Fruit fly (Drosophila melanogaster) whole organism, embryonic: Measurements from ENCODE around the gene CG16789.

Experiments used
- Aef1 ChIP-seq: fragments of 200-800 bp; sonication (Bioruptor generic); IDR thresholded peaks from 3 replicates; pipeline ENCODE4 v1.3.6; 2022; ENCODE audit warnings: missing biosample characterization, missing genetic modification characterization
- CG10147 ChIP-seq: fragments of 200-800 bp; sonication (Bioruptor generic); optimal IDR thresholded peaks from 2 replicates; lab custom pipeline; 2019; ENCODE audit warnings: missing biosample characterization, mild to moderate bottlenecking, missing genetic modification characterization, moderate library complexity
- CG10209 ChIP-seq: fragments of 200-800 bp; sonication (Bioruptor generic); optimal IDR thresholded peaks from 3 replicates; lab custom pipeline; 2017; ENCODE audit warnings: missing biosample characterization, mild to moderate bottlenecking, missing genetic modification characterization, missing genetic modification reagents
- CG10321 ChIP-seq: fragments of 200-800 bp; sonication (Bioruptor generic); IDR thresholded peaks from 2 replicates; pipeline ENCODE4 v1.3.6; 2022; ENCODE audit warnings: missing biosample characterization, missing genetic modification characterization
- CG11398 ChIP-seq: fragments of 200-800 bp; sonication (Bioruptor generic); optimal IDR thresholded peaks from 2 replicates; lab custom pipeline; 2016; ENCODE audit warnings: missing biosample characterization, missing genetic modification characterization
- CG12236 ChIP-seq: fragments of 200-800 bp; sonication (Bioruptor generic); optimal IDR thresholded peaks from 2 replicates; lab custom pipeline; 2016; ENCODE audit warnings: missing biosample characterization, missing genetic modification characterization
- CG12659 ChIP-seq: fragments of 200-800 bp; sonication (Bioruptor generic); optimal IDR thresholded peaks from 3 replicates; lab custom pipeline; 2017; ENCODE audit warnings: mild to moderate bottlenecking, missing biosample characterization, missing genetic modification reagents, missing genetic modification characterization
- CG14050 ChIP-seq: fragments of 200-800 bp; sonication (Bioruptor generic); IDR thresholded peaks from 3 replicates; pipeline ENCODE4 v1.3.6; 2022; ENCODE audit warnings: missing biosample characterization, missing genetic modification characterization
- CG14441 ChIP-seq: fragments of 200-800 bp; sonication (Bioruptor generic); IDR thresholded peaks from 2 replicates; pipeline ENCODE4 v1.3.6; 2022; ENCODE audit warnings: missing biosample characterization, missing genetic modification characterization
- CG14667 ChIP-seq: fragments of 200-800 bp; sonication (Bioruptor generic); IDR thresholded peaks from 2 replicates; pipeline ENCODE4 v1.3.6; 2022; ENCODE audit warnings: missing biosample characterization, missing genetic modification characterization
- CG15601 ChIP-seq: fragments of 200-800 bp; sonication (Bioruptor generic); optimal IDR thresholded peaks from 3 replicates; lab custom pipeline; 2019; ENCODE audit warnings: missing biosample characterization, mild to moderate bottlenecking, missing genetic modification characterization, moderate library complexity
- CG17186 ChIP-seq: fragments of 200-800 bp; sonication (Bioruptor generic); optimal IDR thresholded peaks from 3 replicates; lab custom pipeline; 2017; ENCODE audit warnings: missing biosample characterization, missing genetic modification reagents, missing genetic modification characterization
- CG17359 ChIP-seq: fragments of 200-800 bp; sonication (Bioruptor generic); optimal IDR thresholded peaks from 3 replicates; lab custom pipeline; 2018; ENCODE audit warnings: missing biosample characterization, mild to moderate bottlenecking, missing genetic modification characterization, moderate library complexity
- CG18262 ChIP-seq: fragments of 200-800 bp; optimal IDR thresholded peaks from 3 replicates; lab custom pipeline; 2019; ENCODE audit warnings: missing biosample characterization, mild to moderate bottlenecking, missing genetic modification characterization, moderate library complexity
- CG2678 ChIP-seq: fragments of 200-800 bp; sonication (Bioruptor generic); optimal IDR thresholded peaks from 3 replicates; lab custom pipeline; 2019; ENCODE audit warnings: missing biosample characterization, mild to moderate bottlenecking, missing genetic modification characterization, moderate library complexity
- CG3281 ChIP-seq: fragments of 200-800 bp; sonication (Bioruptor generic); optimal IDR thresholded peaks from 3 replicates; lab custom pipeline; 2017; ENCODE audit warnings: missing biosample characterization, mild to moderate bottlenecking, missing genetic modification characterization
- CG3847 ChIP-seq: fragments of 200-800 bp; sonication (Bioruptor generic); IDR thresholded peaks from 2 replicates; pipeline ENCODE4 v1.3.6; 2022; ENCODE audit warnings: missing biosample characterization, missing genetic modification characterization
- CG6813 ChIP-seq: fragments of 200-800 bp; sonication (Bioruptor generic); optimal IDR thresholded peaks from 2 replicates; lab custom pipeline; 2017; ENCODE audit warnings: missing biosample characterization, missing genetic modification characterization, mild to moderate bottlenecking, moderate library complexity, missing genetic modification reagents
- CG7928 ChIP-seq: fragments of 200-800 bp; sonication (Bioruptor generic); optimal IDR thresholded peaks from 2 replicates; lab custom pipeline; 2017; ENCODE audit warnings: missing biosample characterization, mild to moderate bottlenecking, missing genetic modification characterization
- CG9609 ChIP-seq: fragments of 200-800 bp; sonication (Bioruptor generic); optimal IDR thresholded peaks from 3 replicates; lab custom pipeline; 2016; ENCODE audit warnings: missing biosample characterization, missing genetic modification characterization
- Camta ChIP-seq: fragments of 200-800 bp; sonication (Bioruptor generic); optimal IDR thresholded peaks from 2 replicates; lab custom pipeline; 2016; ENCODE audit warnings: missing biosample characterization, missing genetic modification characterization
- Dad ChIP-seq: fragments of 200-800 bp; sonication (Bioruptor generic); optimal IDR thresholded peaks from 3 replicates; lab custom pipeline; 2016; ENCODE audit warnings: missing biosample characterization, missing genetic modification characterization
- ERR ChIP-seq: fragments of 200-800 bp; sonication (Bioruptor generic); optimal IDR thresholded peaks from 2 replicates; lab custom pipeline; 2016; ENCODE audit warnings: missing biosample characterization, missing genetic modification characterization
- HmgZ ChIP-seq: fragments of 200-800 bp; sonication (Bioruptor generic); optimal IDR thresholded peaks from 2 replicates; lab custom pipeline; 2018; ENCODE audit warnings: missing biosample characterization, mild to moderate bottlenecking, missing genetic modification characterization
- Hmx ChIP-seq: fragments of 200-800 bp; sonication (Bioruptor generic); optimal IDR thresholded peaks from 2 replicates; lab custom pipeline; 2016; ENCODE audit warnings: missing biosample characterization, missing genetic modification characterization
- Hsf ChIP-seq: fragments of 200-800 bp; sonication (Bioruptor generic); optimal IDR thresholded peaks from 3 replicates; lab custom pipeline; 2016; ENCODE audit warnings: missing biosample characterization, missing genetic modification characterization
- MESR4 ChIP-seq: fragments of 200-800 bp; sonication (Bioruptor generic); optimal IDR thresholded peaks from 2 replicates; lab custom pipeline; 2018; ENCODE audit warnings: missing biosample characterization, mild to moderate bottlenecking, missing genetic modification characterization, moderate library complexity
- Max ChIP-seq: fragments of 200-800 bp; sonication (Bioruptor generic); optimal IDR thresholded peaks from 2 replicates; lab custom pipeline; 2016; ENCODE audit warnings: missing biosample characterization, mild to moderate bottlenecking, missing genetic modification characterization
- Med ChIP-seq: fragments of 200-800 bp; sonication (Bioruptor generic); peaks from one replicate; lab custom pipeline; 2016; ENCODE audit warnings: missing biosample characterization, missing genetic modification characterization, mild to moderate bottlenecking, inconsistent platforms, moderate library complexity
- Nf-YA ChIP-seq: fragments of 200-800 bp; sonication (Bioruptor generic); IDR thresholded peaks from 2 replicates; pipeline ENCODE4 v1.3.6; 2022; ENCODE audit warnings: missing biosample characterization, missing genetic modification characterization
- Poxn ChIP-seq: fragments of 200-800 bp; sonication (Bioruptor generic); IDR thresholded peaks from 2 replicates; pipeline ENCODE4 v1.3.6; 2022; ENCODE audit warnings: missing biosample characterization, missing genetic modification characterization
- Rx ChIP-seq: fragments of 200-800 bp; sonication (Bioruptor generic); IDR thresholded peaks from 2 replicates; pipeline ENCODE4 v1.3.6; 2022; ENCODE audit warnings: missing biosample characterization, missing genetic modification characterization
- Trl ChIP-seq, 3 experiments: fragments of >200 bp in 2 of 3; fragments of 200-800 bp in 1 of 3; sonication (Bioruptor generic) in 1 of 3; optimal IDR thresholded peaks; 2 replicates in 1 of 3; 3 replicates in 2 of 3; lab custom pipeline; 2016 to 2017; ENCODE audit warnings: missing biosample characterization in 1 of 3, missing genetic modification characterization in 1 of 3
- al ChIP-seq: fragments of 200-800 bp; sonication (Bioruptor generic); IDR thresholded peaks from 2 replicates; pipeline ENCODE4 v1.3.6; 2022; ENCODE audit warnings: missing biosample characterization, missing genetic modification characterization
- cad ChIP-seq: fragments of >200 bp; optimal IDR thresholded peaks from 2 replicates; lab custom pipeline; 2017; ENCODE audit warnings: missing biosample characterization, missing genetic modification characterization
- chn ChIP-seq: fragments of 200-800 bp; sonication (Bioruptor generic); optimal IDR thresholded peaks from 2 replicates; lab custom pipeline; 2016; ENCODE audit warnings: missing biosample characterization, missing genetic modification characterization
- grau ChIP-seq: fragments of 200-800 bp; optimal IDR thresholded peaks from 3 replicates; lab custom pipeline; 2019; ENCODE audit warnings: missing biosample characterization, mild to moderate bottlenecking, missing genetic modification characterization, moderate library complexity
- kni ChIP-seq: fragments of 200-800 bp; sonication (Bioruptor generic); optimal IDR thresholded peaks from 3 replicates; lab custom pipeline; 2017; ENCODE audit warnings: mild to moderate bottlenecking, missing biosample characterization, missing genetic modification reagents, missing genetic modification characterization
- lmd ChIP-seq: fragments of 200-800 bp; sonication (Bioruptor generic); IDR thresholded peaks from 2 replicates; pipeline ENCODE4 v1.3.6; 2022; ENCODE audit warnings: missing biosample characterization, missing genetic modification characterization
- nau ChIP-seq: fragments of 200-800 bp; sonication (Bioruptor generic); optimal IDR thresholded peaks from 3 replicates; lab custom pipeline; 2017; ENCODE audit warnings: missing biosample characterization, mild to moderate bottlenecking, missing genetic modification characterization, missing genetic modification reagents
- peb ChIP-seq: fragments of 200-800 bp; sonication (Bioruptor generic); IDR thresholded peaks from 2 replicates; pipeline ENCODE4 v1.3.6; 2022; ENCODE audit warnings: missing biosample characterization, missing genetic modification characterization
- pho ChIP-seq: fragments of 200-800 bp; sonication (Bioruptor generic); optimal IDR thresholded peaks from 2 replicates; lab custom pipeline; 2016; ENCODE audit warnings: missing biosample characterization, missing genetic modification characterization
- pum ChIP-seq: fragments of 200-800 bp; sonication (Bioruptor generic); optimal IDR thresholded peaks from 2 replicates; lab custom pipeline; 2016; ENCODE audit warnings: missing biosample characterization, missing genetic modification characterization
- slbo ChIP-seq: fragments of 200-800 bp; sonication (Bioruptor generic); IDR thresholded peaks from 2 replicates; pipeline ENCODE4 v1.3.6; 2022; ENCODE audit warnings: missing biosample characterization, missing genetic modification characterization
- slou ChIP-seq: fragments of 200-800 bp; sonication (Bioruptor generic); optimal IDR thresholded peaks from 3 replicates; lab custom pipeline; 2016; ENCODE audit warnings: missing biosample characterization, missing genetic modification characterization
- stwl ChIP-seq: fragments of 200-800 bp; sonication (Bioruptor generic); optimal IDR thresholded peaks from 3 replicates; lab custom pipeline; 2018; ENCODE audit warnings: missing biosample characterization, mild to moderate bottlenecking, missing genetic modification characterization, moderate library complexity
- sug ChIP-seq: fragments of 200-800 bp; optimal IDR thresholded peaks from 2 replicates; lab custom pipeline; 2019; ENCODE audit warnings: missing biosample characterization, mild to moderate bottlenecking, missing genetic modification characterization, moderate library complexity
- tin ChIP-seq: fragments of 200-800 bp; sonication (Bioruptor generic); optimal IDR thresholded peaks from 3 replicates; lab custom pipeline; 2016; ENCODE audit warnings: missing biosample characterization, missing genetic modification characterization
- yki ChIP-seq: fragments of >200 bp; optimal IDR thresholded peaks from 3 replicates; lab custom pipeline; 2018
- z ChIP-seq: fragments of 200-800 bp; sonication (Bioruptor generic); IDR thresholded peaks from 3 replicates; pipeline ENCODE4 v1.3.6; 2022; ENCODE audit warnings: missing biosample characterization, missing genetic modification characterization
- zfh1 ChIP-seq: fragments of 200-800 bp; sonication (Bioruptor generic); IDR thresholded peaks from 3 replicates; pipeline ENCODE4 v1.3.6; 2022; ENCODE audit warnings: missing biosample characterization, missing genetic modification characterization

CG16789 gene

DNA sequence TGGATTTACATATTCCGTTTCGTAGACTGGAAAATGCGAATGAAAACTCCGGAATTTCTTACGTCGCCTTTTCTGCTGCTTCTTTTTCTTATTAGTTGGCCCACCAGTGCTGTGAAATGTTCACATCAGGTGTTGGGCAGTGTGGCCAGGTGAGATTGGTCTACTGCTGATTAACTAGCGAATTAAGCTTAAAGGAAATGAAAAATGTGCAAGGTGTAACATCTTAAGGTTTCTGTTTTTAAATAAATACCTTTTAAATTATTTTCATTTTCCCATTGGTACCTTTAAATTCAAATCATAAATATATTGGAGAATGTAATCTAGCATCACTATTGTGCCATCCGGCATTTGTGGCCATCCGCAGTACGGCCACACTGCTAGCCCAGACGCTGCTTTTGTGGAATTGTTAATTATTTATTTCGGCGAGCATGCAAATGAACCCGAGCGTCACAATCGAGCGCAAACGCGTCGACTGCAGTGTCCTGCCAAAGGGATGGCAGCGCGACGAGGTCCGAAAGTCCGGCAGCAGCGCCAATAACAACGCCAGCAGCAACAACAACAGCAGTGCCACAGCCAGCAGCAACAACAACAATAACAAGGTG lies 6.5 kb upstream of the CG16789 start, which contains the start of the genes AP-1mu and MBD-like (continued):
- peak; percentile 67 for TF ChIP-seq CG10209 (GFP tag; lab: Kevin White, UChicago)
- no peak for TF ChIP-seq nau (GFP tag; lab: Kevin White, UChicago)
- TF ChIP-seq CG9609 (GFP tag; lab: Kevin White, UChicago), result peak; percentile 62
- peak; percentile 80 for TF ChIP-seq HmgZ (tag; lab: Kevin White, UChicago)
- TF ChIP-seq pum (GFP tag; lab: Kevin White, UChicago), result peak; percentile 57
- TF ChIP-seq yki (lab: Kevin White, UChicago), result no peak
- TF ChIP-seq Hsf (GFP tag; lab: Kevin White, UChicago), result peak; percentile 77
- TF ChIP-seq pho (GFP tag; lab: Kevin White, UChicago), result peak; percentile 68
- peak; percentile 36 for TF ChIP-seq CG17359
- TF ChIP-seq Dad (GFP tag; lab: Kevin White, UChicago), result peak; percentile 49
- no peak for TF ChIP-seq ERR (GFP tag; lab: Kevin White, UChicago)
- no peak for TF ChIP-seq Trl (optimal IDR thresholded peaks at IDR 0.05; lab: Kevin White, UChicago)
- TF ChIP-seq Trl (GFP tag; optimal IDR thresholded peaks at IDR 0.05; lab: Kevin White, UChicago), result peak; percentile 79
- TF ChIP-seq stwl (tag; lab: Kevin White, UChicago), result peak; percentile 73
- peak; percentile 46 for TF ChIP-seq CG10147 (GFP tag; lab: Kevin White, UChicago)
- TF ChIP-seq Hmx, result peak; percentile 27
- peak; percentile 30 for TF ChIP-seq CG12236 (GFP tag; lab: Kevin White, UChicago)
- TF ChIP-seq Aef1 (GFP tag; lab: Robert Waterston, UW), result peak; percentile 52
- 0 out of 2 replicates have a peak, but pooled peaks have one; percentile 41 for TF ChIP-seq peb
- TF ChIP-seq lmd (GFP tag; lab: Robert Waterston, UW), result peak; percentile 60; the same call in 1 of the 2 replicates
- peak; percentile 70 for TF ChIP-seq sug (tag; lab: Kevin White, UChicago)
- no peak for TF ChIP-seq z (GFP tag; lab: Robert Waterston, UW)
- TF ChIP-seq CG11398 (GFP tag; lab: Kevin White, UChicago), result peak; percentile 34
- TF ChIP-seq Med (GFP tag; lab: Kevin White, UChicago), result peak; percentile 94
- TF ChIP-seq CG12659, result peak; percentile 81
- TF ChIP-seq CG14050 (GFP tag; lab: Robert Waterston, UW), result no peak
- TF ChIP-seq CG10321 (GFP tag; lab: Robert Waterston, UW), result no peak
- peak; percentile 78 for TF ChIP-seq MESR4 (GFP tag; lab: Kevin White, UChicago)
- TF ChIP-seq CG18262 (tag; lab: Kevin White, UChicago), result peak; percentile 57
- peak; percentile 80 for TF ChIP-seq slbo
- peak; percentile 77 for TF ChIP-seq CG17186 (GFP tag; lab: Kevin White, UChicago)
- peak; percentile 55 for TF ChIP-seq al (GFP tag; lab: Robert Waterston, UW)
- TF ChIP-seq slou (GFP tag; lab: Kevin White, UChicago), result peak; percentile 45
- peak; percentile 10 for TF ChIP-seq kni (GFP tag; lab: Kevin White, UChicago)
- TF ChIP-seq Poxn (GFP tag; lab: Robert Waterston, UW), result no peak
- TF ChIP-seq chn, result peak; percentile 77
- TF ChIP-seq cad (GFP tag; lab: Kevin White, UChicago), result no peak
- peak; percentile 69 for TF ChIP-seq grau (tag; lab: Kevin White, UChicago)
- peak; percentile 47 for TF ChIP-seq CG3281 (GFP tag; lab: Kevin White, UChicago)
- peak; percentile 64 for TF ChIP-seq CG2678
- peak; percentile 7; the same call in 1 of the 2 replicates for TF ChIP-seq Rx (GFP tag; lab: Robert Waterston, UW)
- no peak for TF ChIP-seq CG6813 (GFP tag; lab: Kevin White, UChicago)
- TF ChIP-seq CG14667, result peak; percentile 43
- TF ChIP-seq zfh1 (GFP tag; lab: Robert Waterston, UW), result peak; percentile 49; the same call in 2 of the 3 replicates
- TF ChIP-seq CG7928, result peak; percentile 6
- TF ChIP-seq CG14441 (GFP tag; lab: Robert Waterston, UW), result peak; percentile 50
- TF ChIP-seq CG3847 (GFP tag; lab: Robert Waterston, UW), result peak; percentile 88
- TF ChIP-seq Max (GFP tag; lab: Kevin White, UChicago), result peak; percentile 76
- TF ChIP-seq Camta (GFP tag; lab: Kevin White, UChicago), result peak; percentile 74
- peak; percentile 63 for TF ChIP-seq tin (GFP tag; lab: Kevin White, UChicago)
- peak; percentile 58 for TF ChIP-seq CG15601
- TF ChIP-seq Nf-YA (GFP tag; lab: Robert Waterston, UW), result no peak
